Worm (Caenorhabditis elegans) whole organism, L4/young adult: ENCODE measurements around the gene C53A3.4.

Experiments used
- W03F9.2 ChIP-seq: fragments of 150-350 bp; optimal IDR thresholded peaks from 2 replicates; lab custom pipeline; 2014; ENCODE audit warnings: missing biosample characterization, missing genetic modification characterization
- dao-5 ChIP-seq: sonication (generic microtip); optimal IDR thresholded peaks from 2 replicates; lab custom pipeline; 2016; ENCODE audit warnings: missing genotype, missing genetic modification characterization, moderate library complexity, missing compliant biosample characterization
- him-1 ChIP-seq: sonication (generic microtip); optimal IDR thresholded peaks from 2 replicates; lab custom pipeline; 2016; ENCODE audit warnings: missing genotype, missing genetic modification reagents, missing genetic modification characterization, missing compliant biosample characterization

- TF ChIP-seq dao-5 (tag; lab: Kevin White, UChicago) (no peak), him-1 (tag; lab: Kevin White, UChicago) (no peak), W03F9.2 (tag; lab: Kevin White, UChicago) (no peak)
These were observed 22.6 kb downstream of the C53A3.4 start, which contains the start of gene K09H11.6 for ce11 chrV:5736068-5736467.
